Worm (Caenorhabditis elegans) whole organism, L1 larva: ENCODE measurements around the gene fbl-1.
A peak's percentile ranks its signal among the peaks of the same experiment; 100 is the strongest.

Source experiments
- ets-5 ChIP-seq: fragments of 200-800 bp; sonication (Bioruptor generic); IDR thresholded peaks from 2 replicates; pipeline ENCODE4 v1.3.6; 2022; ENCODE audit warnings: missing genetic modification characterization, missing compliant biosample characterization
- fos-1 ChIP-seq: fragments of 150-350 bp; optimal IDR thresholded peaks from 2 replicates; lab custom pipeline; 2014; ENCODE audit warnings: missing biosample characterization, missing genetic modification characterization
- snpc-4 ChIP-seq: fragments of 150-350 bp; optimal IDR thresholded peaks from 2 replicates; lab custom pipeline; 2014; ENCODE audit warnings: missing biosample characterization, missing genetic modification characterization
- ztf-11 ChIP-seq, 2 experiments: sonication (generic microtip); optimal IDR thresholded peaks; 2 replicates each; lab custom pipeline; 2016 to 2017; ENCODE audit warnings: missing genetic modification characterization in 2 of 2, missing biosample characterization in 1 of 2, missing compliant biosample characterization in 1 of 2

- TF ChIP-seq ets-5 (GFP tag; lab: Robert Waterston, UW) = no peak
- peak; percentile 37 for TF ChIP-seq snpc-4 (tag; lab: Kevin White, UChicago)
- TF ChIP-seq ztf-11 (tag; optimal IDR thresholded peaks at IDR 0.05; lab: Kevin White, UChicago) = no peak
- peak; percentile 23 for TF ChIP-seq fos-1 (tag; lab: Kevin White, UChicago)
Observed at ce11 chrIV:9534342-9534741, 6.3 kb upstream of the fbl-1 start.
